Fruit fly (Drosophila melanogaster) whole organism, embryonic: Measurements from ENCODE around the gene CG5104.

Experiments used
- Blimp-1 ChIP-seq: fragments of 200-800 bp; sonication (Bioruptor generic); optimal IDR thresholded peaks from 3 replicates; lab custom pipeline; 2018; ENCODE audit warnings: missing biosample characterization, missing genetic modification characterization, mild to moderate bottlenecking, moderate library complexity, missing genetic modification reagents
- CG4328 ChIP-seq: fragments of 200-800 bp; sonication (Bioruptor generic); optimal IDR thresholded peaks from 3 replicates; lab custom pipeline; 2017; ENCODE audit warnings: missing biosample characterization, missing genetic modification reagents, missing genetic modification characterization
- CrebB ChIP-seq: fragments of 200-800 bp; sonication (Bioruptor generic); optimal IDR thresholded peaks from 3 replicates; lab custom pipeline; 2018; ENCODE audit warnings: missing biosample characterization, mild to moderate bottlenecking, missing genetic modification characterization
- chn ChIP-seq: fragments of 200-800 bp; sonication (Bioruptor generic); optimal IDR thresholded peaks from 2 replicates; lab custom pipeline; 2016; ENCODE audit warnings: missing biosample characterization, missing genetic modification characterization
- croc ChIP-seq: fragments of 200-800 bp; sonication (Bioruptor generic); conservative IDR thresholded peaks from 3 replicates; pipeline ENCODE4 v1.3.6; 2022; ENCODE audit warnings: missing biosample characterization, missing genetic modification characterization

DNA sequence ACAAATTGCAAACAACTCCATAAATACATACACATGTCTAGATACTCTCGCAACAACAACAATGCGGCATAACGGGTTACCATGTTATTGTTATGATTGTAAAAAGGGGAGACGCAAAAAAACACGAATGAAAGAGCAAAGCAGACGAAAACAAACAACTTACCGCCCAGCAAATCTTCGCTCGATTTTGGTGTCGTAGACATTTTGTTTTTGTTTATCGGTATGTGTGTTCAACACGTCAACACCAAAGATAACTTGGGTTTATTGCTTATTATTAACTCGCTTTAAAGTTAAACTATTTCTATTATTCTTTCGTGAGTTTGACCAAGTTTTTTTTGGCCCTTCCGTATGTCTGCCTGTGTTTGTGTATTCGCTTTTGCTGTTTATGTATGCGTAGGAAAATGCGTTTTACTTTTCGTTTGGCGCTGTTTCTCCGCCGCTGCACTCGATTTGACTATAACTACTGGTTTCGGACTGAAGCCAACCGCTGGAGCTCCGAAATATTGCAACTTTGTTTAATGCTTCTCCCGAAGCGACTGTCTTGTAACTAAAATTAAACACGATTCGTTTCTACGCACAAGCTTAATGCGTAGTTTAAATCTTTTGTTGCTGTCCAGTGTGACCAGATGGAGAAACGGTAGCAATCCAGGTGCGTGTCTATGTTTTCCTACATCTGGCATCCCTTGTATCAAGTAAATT lies 1.9 kb upstream of the CG5104 start, which contains the start of gene BNIP3:
- TF ChIP-seq CrebB (tag; lab: Kevin White, UChicago) (no peak), CG4328 (no peak), chn (no peak), Blimp-1 (GFP tag; lab: Kevin White, UChicago) (no peak), croc (GFP tag; lab: Robert Waterston, UW) (no peak)
